5 fruit fly cellular contexts compared by ENCODE assay signal in the genomic region with DNA sequence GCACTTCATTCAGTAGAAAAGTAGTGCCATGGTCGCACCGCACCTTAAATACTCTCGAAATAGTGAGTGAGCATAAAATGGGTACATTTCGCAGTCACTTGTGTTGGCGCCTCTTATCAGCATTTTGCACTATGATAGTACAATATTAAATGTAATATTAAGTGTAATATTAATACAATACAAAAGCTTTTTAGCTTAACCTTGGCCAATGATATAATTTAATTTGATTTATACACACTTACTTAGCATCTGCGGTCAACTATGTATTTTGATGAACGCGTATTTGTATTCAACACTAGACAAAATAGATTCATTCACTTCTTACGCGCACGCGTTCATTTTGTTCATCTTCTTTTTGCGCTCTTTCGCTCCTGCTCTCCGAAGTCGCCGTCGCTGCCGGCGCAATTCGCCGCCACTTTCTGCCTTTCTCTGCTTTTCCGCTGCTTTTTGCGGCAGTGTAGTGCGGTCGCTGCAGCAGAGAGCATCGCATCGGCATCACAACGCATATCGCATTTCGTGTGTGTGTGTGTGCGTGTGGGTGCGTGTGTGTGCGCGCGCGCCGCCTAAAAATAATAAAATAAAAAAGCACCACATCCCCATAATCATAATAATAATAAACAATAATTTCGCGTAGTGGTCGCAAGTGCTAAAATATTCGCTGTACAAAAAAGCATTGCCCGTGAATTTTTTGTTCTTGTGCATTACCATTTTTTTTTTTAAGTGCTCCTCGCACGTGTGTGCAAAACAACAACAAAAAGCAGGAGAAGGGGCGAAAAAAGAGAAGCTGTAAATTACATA.
TF ChIP-seq lines count a peak whose summit lies in the region.

No protein-coding gene starts in this region.

- TF ChIP-seq CTCF in whole organism, embryonic (GFP tag; optimal IDR thresholded peaks at IDR 0.05; lab: Kevin White, UChicago), result no peak

TF ChIP-seq in whole organism, adult, 20 proteins besides CTCF, POLR2A, EP300 and RAD21:
- peak; percentile 85 for TF ChIP-seq cic (GFP tag; optimal IDR thresholded peaks at IDR 0.05; lab: Kevin White, UChicago)
- TF ChIP-seq toe (GFP tag; optimal IDR thresholded peaks at IDR 0.05; lab: Kevin White, UChicago), result no peak
- TF ChIP-seq kay (GFP tag; lab: Kevin White, UChicago; ENCODE audit: borderline replicate concordance), result peak; percentile 53
- peak; percentile 10 for TF ChIP-seq ovo (GFP tag; optimal IDR thresholded peaks at IDR 0.05; lab: Kevin White, UChicago)
- no peak for TF ChIP-seq Crg-1 (GFP tag; optimal IDR thresholded peaks at IDR 0.05; lab: Kevin White, UChicago)
- TF ChIP-seq pad (GFP tag; optimal IDR thresholded peaks at IDR 0.05; lab: Kevin White, UChicago), result no peak
- TF ChIP-seq Mnt (GFP tag; optimal IDR thresholded peaks at IDR 0.05; lab: Kevin White, UChicago), result peak; percentile 52

TF ChIP-seq in whole organism, embryonic, 481 proteins besides CTCF, POLR2A, EP300 and RAD21 (continues in another document):
- TF ChIP-seq HLH3B (GFP tag; IDR thresholded peaks at IDR 0.05; lab: Robert Waterston, UW) (peak; percentile 41; the same call in 1 of the 2 replicates), CG11504 (tag; optimal IDR thresholded peaks at IDR 0.05; lab: Kevin White, UChicago) (peak; percentile 59), Aef1 (GFP tag; IDR thresholded peaks at IDR 0.05; lab: Robert Waterston, UW) (peak; percentile 53; the same call in 2 of the 3 replicates), CG12391 (tag; optimal IDR thresholded peaks at IDR 0.05; lab: Kevin White, UChicago) (peak; percentile 41), ttk (GFP tag; IDR thresholded peaks at IDR 0.05; lab: Robert Waterston, UW) (0 out of 2 replicates have a peak, but pooled peaks have one; percentile 28), maf-S (GFP tag; optimal IDR thresholded peaks at IDR 0.05; lab: Kevin White, UChicago) (no peak), aop (GFP tag; IDR thresholded peaks at IDR 0.05; lab: Robert Waterston, UW) (no peak), CG7786 (GFP tag; optimal IDR thresholded peaks at IDR 0.05; lab: Kevin White, UChicago) (no peak), phol (tag; optimal IDR thresholded peaks at IDR 0.05; lab: Kevin White, UChicago) (peak; percentile 51), repo (GFP tag; optimal IDR thresholded peaks at IDR 0.05; lab: Kevin White, UChicago) (no peak), Mrtf (GFP tag; IDR thresholded peaks at IDR 0.05; lab: Robert Waterston, UW) (no peak), Hr3 (GFP tag; optimal IDR thresholded peaks at IDR 0.05; lab: Kevin White, UChicago) (peak; percentile 41), ato (GFP tag; IDR thresholded peaks at IDR 0.05; lab: Robert Waterston, UW; ENCODE audit: partially characterized antibody) (no peak), stc (GFP tag; IDR thresholded peaks at IDR 0.05; lab: Robert Waterston, UW) (peak; percentile 25; the same call in 1 of the 2 replicates), CG3726 (GFP tag; IDR thresholded peaks at IDR 0.05; lab: Robert Waterston, UW) (0 out of 3 replicates have a peak, but pooled peaks have one; percentile 46), CG13296 (GFP tag; optimal IDR thresholded peaks at IDR 0.05; lab: Kevin White, UChicago) (no peak), CG12299 (tag; optimal IDR thresholded peaks at IDR 0.05; lab: Kevin White, UChicago) (no peak)

TF ChIP-seq in whole organism, prepupa, 60 proteins besides CTCF, POLR2A, EP300 and RAD21 (continues in another document):
- peak; percentile 46 for TF ChIP-seq CG10631 (GFP tag; optimal IDR thresholded peaks at IDR 0.05; lab: Kevin White, UChicago)
- peak; percentile 35 for TF ChIP-seq CG8632 (GFP tag; optimal IDR thresholded peaks at IDR 0.05; lab: Kevin White, UChicago)
- peak; percentile 74 for TF ChIP-seq CG32006 (GFP tag; optimal IDR thresholded peaks at IDR 0.05; lab: Kevin White, UChicago)
- TF ChIP-seq Lpt (GFP tag; optimal IDR thresholded peaks at IDR 0.05; lab: Kevin White, UChicago), result peak; percentile 26
- peak; percentile 23; the same call in 1 of the 2 replicates for TF ChIP-seq CG11294 (GFP tag; IDR thresholded peaks at IDR 0.05; lab: Robert Waterston, UW)
- TF ChIP-seq Sox14 (GFP tag; optimal IDR thresholded peaks at IDR 0.05; lab: Kevin White, UChicago), result peak; percentile 69
- TF ChIP-seq CG6854 (GFP tag; optimal IDR thresholded peaks at IDR 0.05; lab: Kevin White, UChicago), result no peak
- peak; percentile 11 for TF ChIP-seq CG9139 (GFP tag; optimal IDR thresholded peaks at IDR 0.05; lab: Kevin White, UChicago)
- peak; percentile 46 for TF ChIP-seq acj6 (GFP tag; optimal IDR thresholded peaks at IDR 0.05; lab: Kevin White, UChicago)
- TF ChIP-seq Eip75B (GFP tag; optimal IDR thresholded peaks at IDR 0.05; lab: Kevin White, UChicago), result peak; percentile 65
- peak; percentile 66 for TF ChIP-seq CG15336 (GFP tag; IDR thresholded peaks at IDR 0.05; lab: Robert Waterston, UW)
- TF ChIP-seq CG11902 (GFP tag; optimal IDR thresholded peaks at IDR 0.05; lab: Kevin White, UChicago), result no peak
- peak; percentile 49 for TF ChIP-seq fkh (GFP tag; optimal IDR thresholded peaks at IDR 0.05; lab: Kevin White, UChicago)
- no peak for TF ChIP-seq spab (GFP tag; optimal IDR thresholded peaks at IDR 0.05; lab: Kevin White, UChicago)
- TF ChIP-seq fd85E (GFP tag; optimal IDR thresholded peaks at IDR 0.05; lab: Kevin White, UChicago), result no peak
- TF ChIP-seq OdsH (GFP tag; optimal IDR thresholded peaks at IDR 0.05; lab: Kevin White, UChicago), result peak; percentile 39
- no peak for TF ChIP-seq Hr38 (GFP tag; optimal IDR thresholded peaks at IDR 0.05; lab: Kevin White, UChicago)
- peak; percentile 45 for TF ChIP-seq CG34406 (GFP tag; optimal IDR thresholded peaks at IDR 0.05; lab: Kevin White, UChicago)
- TF ChIP-seq pdm3 (GFP tag; optimal IDR thresholded peaks at IDR 0.05; lab: Kevin White, UChicago), result peak; percentile 69

TF ChIP-seq in whole organism, pupa, 21 proteins besides CTCF, POLR2A, EP300 and RAD21:
- TF ChIP-seq D1 (tag; optimal IDR thresholded peaks at IDR 0.05; lab: Kevin White, UChicago), result peak; percentile 67
- TF ChIP-seq fd96Ca (GFP tag; IDR thresholded peaks at IDR 0.05; lab: Robert Waterston, UW), result peak; percentile 80
- peak; percentile 31 for TF ChIP-seq CG15710 (tag; optimal IDR thresholded peaks at IDR 0.05; lab: Kevin White, UChicago)
- no peak for TF ChIP-seq gl (tag; optimal IDR thresholded peaks at IDR 0.05; lab: Kevin White, UChicago)
- peak; percentile 60 for TF ChIP-seq CG17806 (tag; optimal IDR thresholded peaks at IDR 0.05; lab: Kevin White, UChicago)
- TF ChIP-seq CG10348 (GFP tag; IDR thresholded peaks at IDR 0.05; lab: Robert Waterston, UW), result no peak
- TF ChIP-seq Ets98B (GFP tag; IDR thresholded peaks at IDR 0.05; lab: Robert Waterston, UW), result peak; percentile 66; the same call in 1 of the 2 replicates
- TF ChIP-seq CG9948 (tag; optimal IDR thresholded peaks at IDR 0.05; lab: Kevin White, UChicago), result peak; percentile 45
- TF ChIP-seq CG34367 (tag; optimal IDR thresholded peaks at IDR 0.05; lab: Kevin White, UChicago), result peak; percentile 27
- TF ChIP-seq EcR (GFP tag; optimal IDR thresholded peaks at IDR 0.05; lab: Kevin White, UChicago), result no peak
- TF ChIP-seq CG8159 (tag; optimal IDR thresholded peaks at IDR 0.05; lab: Kevin White, UChicago), result peak; percentile 50
- TF ChIP-seq rn (GFP tag; IDR thresholded peaks at IDR 0.05; lab: Robert Waterston, UW), result no peak
- TF ChIP-seq CG4496 (GFP tag; IDR thresholded peaks at IDR 0.05; lab: Robert Waterston, UW), result peak; percentile 80
- TF ChIP-seq CG13204 (GFP tag; optimal IDR thresholded peaks at IDR 0.05; lab: Kevin White, UChicago), result no peak
- TF ChIP-seq Pif1B (GFP tag; optimal IDR thresholded peaks at IDR 0.05; lab: Kevin White, UChicago), result peak; percentile 75
- peak; percentile 45 for TF ChIP-seq Pif1A (GFP tag; optimal IDR thresholded peaks at IDR 0.05; lab: Kevin White, UChicago)
- TF ChIP-seq CG14655 (GFP tag; optimal IDR thresholded peaks at IDR 0.05; lab: Kevin White, UChicago), result peak; percentile 71
- peak; percentile 75 for TF ChIP-seq CG32121 (GFP tag; IDR thresholded peaks at IDR 0.05; lab: Robert Waterston, UW)
- peak; percentile 50 for TF ChIP-seq CG8301 (tag; optimal IDR thresholded peaks at IDR 0.05; lab: Kevin White, UChicago)
- peak; percentile 26 for TF ChIP-seq Snoo (tag; optimal IDR thresholded peaks at IDR 0.05; lab: Kevin White, UChicago)
- TF ChIP-seq CG12605 (GFP tag; IDR thresholded peaks at IDR 0.05; lab: Robert Waterston, UW), result peak; percentile 33
TF ChIP-seq in whole organism, pupa: peak in this region for 16.

TF ChIP-seq in whole organism, wandering third instar larva, 38 proteins besides CTCF, POLR2A, EP300 and RAD21:
- TF ChIP-seq rgr (GFP tag; optimal IDR thresholded peaks at IDR 0.05; lab: Kevin White, UChicago), result peak; percentile 23
- TF ChIP-seq OdsH (GFP tag; optimal IDR thresholded peaks at IDR 0.05; lab: Kevin White, UChicago), result peak; percentile 5
- no peak for TF ChIP-seq Myc (optimal IDR thresholded peaks at IDR 0.05; lab: Kevin White, UChicago)
- no peak for TF ChIP-seq sv (GFP tag; optimal IDR thresholded peaks at IDR 0.05; lab: Kevin White, UChicago)
- peak; percentile 68 for TF ChIP-seq pan (optimal IDR thresholded peaks at IDR 0.05; lab: Kevin White, UChicago)
- TF ChIP-seq Abd-B (GFP tag; optimal IDR thresholded peaks at IDR 0.05; lab: Kevin White, UChicago), result no peak
- TF ChIP-seq sage (GFP tag; optimal IDR thresholded peaks at IDR 0.05; lab: Kevin White, UChicago), result no peak
- peak; percentile 97 for TF ChIP-seq Dfd (GFP tag; optimal IDR thresholded peaks at IDR 0.05; lab: Kevin White, UChicago)
- TF ChIP-seq Hnf4 (GFP tag; optimal IDR thresholded peaks at IDR 0.05; lab: Kevin White, UChicago), result no peak
- TF ChIP-seq psq (GFP tag; optimal IDR thresholded peaks at IDR 0.05; lab: Kevin White, UChicago), result peak; percentile 43
- TF ChIP-seq Hr83 (GFP tag; optimal IDR thresholded peaks at IDR 0.05; lab: Kevin White, UChicago; ENCODE audit: poor library complexity, severe bottlenecking), result no peak
- TF ChIP-seq tai (GFP tag; optimal IDR thresholded peaks at IDR 0.05; lab: Kevin White, UChicago), result no peak
- TF ChIP-seq Sp1 (GFP tag; optimal IDR thresholded peaks at IDR 0.05; lab: Kevin White, UChicago), result peak; percentile 7
- TF ChIP-seq CG9705 (GFP tag; optimal IDR thresholded peaks at IDR 0.05; lab: Kevin White, UChicago), result no peak
- peak; percentile 41 for TF ChIP-seq h (GFP tag; optimal IDR thresholded peaks at IDR 0.05; lab: Kevin White, UChicago)
- no peak for TF ChIP-seq brk (GFP tag; optimal IDR thresholded peaks at IDR 0.05; lab: Kevin White, UChicago)
- TF ChIP-seq Rel (GFP tag; optimal IDR thresholded peaks at IDR 0.05; lab: Kevin White, UChicago), result no peak
- TF ChIP-seq Rel (tag; optimal IDR thresholded peaks at IDR 0.05; lab: Kevin White, UChicago), result no peak
- TF ChIP-seq woc (GFP tag; optimal IDR thresholded peaks at IDR 0.05; lab: Kevin White, UChicago), result no peak
- TF ChIP-seq fru (GFP tag; optimal IDR thresholded peaks at IDR 0.05; lab: Kevin White, UChicago), result peak; percentile 52
- TF ChIP-seq br (GFP tag; optimal IDR thresholded peaks at IDR 0.05; lab: Kevin White, UChicago), result peak; percentile 10
- TF ChIP-seq ey (GFP tag; optimal IDR thresholded peaks at IDR 0.05; lab: Kevin White, UChicago), result no peak
- TF ChIP-seq N (GFP tag; optimal IDR thresholded peaks at IDR 0.05; lab: Kevin White, UChicago), result peak; percentile 44
- TF ChIP-seq HLH106 (tag; optimal IDR thresholded peaks at IDR 0.05; lab: Kevin White, UChicago), result no peak
